Worm (Caenorhabditis elegans) whole organism, late embryonic: Measurements from ENCODE around the gene Y57G11C.1130.

ENCODE experiments used
- C08G9.2 ChIP-seq: sonication (generic microtip); optimal IDR thresholded peaks from 2 replicates; lab custom pipeline; 2016; ENCODE audit warnings: mild to moderate bottlenecking, missing genetic modification characterization, moderate library complexity, missing compliant biosample characterization
- C38D4.7 ChIP-seq: fragments of 200-800 bp; sonication (Bioruptor generic); optimal IDR thresholded peaks from 2 replicates; lab custom pipeline; 2018; ENCODE audit warnings: mild to moderate bottlenecking, missing genetic modification characterization, moderate library complexity, missing compliant biosample characterization
- F13H6.1 ChIP-seq: sonication (generic microtip); optimal IDR thresholded peaks from 2 replicates; lab custom pipeline; 2016; ENCODE audit warnings: missing genetic modification characterization, missing compliant biosample characterization
- T23F11.4 ChIP-seq: fragments of 200-800 bp; sonication (Bioruptor generic); optimal IDR thresholded peaks from 2 replicates; lab custom pipeline; 2018; ENCODE audit warnings: mild to moderate bottlenecking, missing genetic modification characterization, missing compliant biosample characterization
- Y22D7AL.16 ChIP-seq: sonication (generic microtip); optimal IDR thresholded peaks from 2 replicates; lab custom pipeline; 2016; ENCODE audit warnings: missing genetic modification characterization, missing compliant biosample characterization
- ahr-1 ChIP-seq: sonication (generic microtip); optimal IDR thresholded peaks from 2 replicates; lab custom pipeline; 2016; ENCODE audit warnings: missing genetic modification characterization, missing compliant biosample characterization
- ama-1 ChIP-seq: fragments of 150-350 bp; optimal IDR thresholded peaks from 2 replicates; lab custom pipeline; 2014
- ceh-14 ChIP-seq: sonication (generic microtip); optimal IDR thresholded peaks from 2 replicates; lab custom pipeline; 2016; ENCODE audit warnings: missing genotype, missing genetic modification characterization, missing compliant biosample characterization
- ceh-18 ChIP-seq: sonication (generic microtip); optimal IDR thresholded peaks from 2 replicates; lab custom pipeline; 2016; ENCODE audit warnings: missing genetic modification characterization, missing compliant biosample characterization
- ceh-19 ChIP-seq: fragments of 200-800 bp; sonication (Bioruptor generic); optimal IDR thresholded peaks from 2 replicates; lab custom pipeline; 2018; ENCODE audit warnings: mild to moderate bottlenecking, missing genetic modification characterization, missing compliant biosample characterization
- ceh-2 ChIP-seq: sonication (generic microtip); optimal IDR thresholded peaks from 2 replicates; lab custom pipeline; 2016; ENCODE audit warnings: missing genotype, missing genetic modification characterization, missing compliant biosample characterization
- ceh-22 ChIP-seq: sonication (generic microtip); optimal IDR thresholded peaks from 2 replicates; lab custom pipeline; 2017; ENCODE audit warnings: missing biosample characterization, missing genetic modification characterization
- ceh-24 ChIP-seq: sonication (generic microtip); optimal IDR thresholded peaks from 2 replicates; lab custom pipeline; 2016; ENCODE audit warnings: mild to moderate bottlenecking, missing genetic modification characterization, missing compliant biosample characterization
- ceh-31 ChIP-seq: sonication (generic microtip); optimal IDR thresholded peaks from 2 replicates; lab custom pipeline; 2016; ENCODE audit warnings: missing genetic modification characterization, missing compliant biosample characterization
- ceh-34 ChIP-seq: sonication (generic microtip); optimal IDR thresholded peaks from 2 replicates; lab custom pipeline; 2016; ENCODE audit warnings: mild to moderate bottlenecking, missing genetic modification characterization, missing compliant biosample characterization
- ceh-45 ChIP-seq: fragments of 200-800 bp; sonication (Bioruptor generic); IDR thresholded peaks from 2 replicates; pipeline ENCODE4 v1.3.6; 2022; ENCODE audit warnings: missing genetic modification reagents, missing genetic modification characterization, missing compliant biosample characterization
- ceh-48 ChIP-seq: sonication (generic microtip); optimal IDR thresholded peaks from 2 replicates; lab custom pipeline; 2016; ENCODE audit warnings: missing genetic modification characterization, inconsistent platforms, missing compliant biosample characterization
- ceh-9 ChIP-seq: sonication (generic microtip); optimal IDR thresholded peaks from 2 replicates; lab custom pipeline; 2016; ENCODE audit warnings: mild to moderate bottlenecking, missing genetic modification characterization, inconsistent platforms, missing compliant biosample characterization
- dmd-4 ChIP-seq: sonication (generic microtip); optimal IDR thresholded peaks from 2 replicates; lab custom pipeline; 2016; ENCODE audit warnings: borderline replicate concordance, missing genetic modification characterization, missing compliant biosample characterization
- elt-2 ChIP-seq: sonication (generic microtip); optimal IDR thresholded peaks from 2 replicates; lab custom pipeline; 2016; ENCODE audit warnings: missing genetic modification reagents, missing genetic modification characterization, missing compliant biosample characterization
- elt-4 ChIP-seq: sonication (generic microtip); optimal IDR thresholded peaks from 2 replicates; lab custom pipeline; 2016; ENCODE audit warnings: missing genetic modification characterization, missing compliant biosample characterization
- ets-4 ChIP-seq: sonication (generic microtip); optimal IDR thresholded peaks from 2 replicates; lab custom pipeline; 2016; ENCODE audit warnings: missing genetic modification characterization, missing compliant biosample characterization
- eyg-1 ChIP-seq: sonication (generic microtip); optimal IDR thresholded peaks from 2 replicates; lab custom pipeline; 2016; ENCODE audit warnings: missing genotype, missing genetic modification characterization, missing compliant biosample characterization
- fkh-10 ChIP-seq: fragments of 150-350 bp; optimal IDR thresholded peaks from 2 replicates; lab custom pipeline; 2014; ENCODE audit warnings: missing biosample characterization, missing genetic modification reagents, missing genetic modification characterization
- fkh-6 ChIP-seq: sonication (generic microtip); optimal IDR thresholded peaks from 2 replicates; lab custom pipeline; 2016; ENCODE audit warnings: missing genetic modification characterization, missing compliant biosample characterization
- hlh-13 ChIP-seq: fragments of 200-800 bp; sonication (Bioruptor generic); optimal IDR thresholded peaks from 2 replicates; lab custom pipeline; 2018; ENCODE audit warnings: mild to moderate bottlenecking, missing genetic modification characterization, missing compliant biosample characterization
- hlh-15 ChIP-seq: sonication (generic microtip); optimal IDR thresholded peaks from 2 replicates; lab custom pipeline; 2016; ENCODE audit warnings: missing genetic modification characterization, missing compliant biosample characterization
- hlh-30 ChIP-seq: sonication (generic microtip); optimal IDR thresholded peaks from 2 replicates; lab custom pipeline; 2017; ENCODE audit warnings: antibody characterized with exemption, missing genetic modification characterization, missing compliant biosample characterization; ENCODE audit not compliant: insufficient read depth
- hlh-6 ChIP-seq: sonication (generic microtip); optimal IDR thresholded peaks from 2 replicates; lab custom pipeline; 2016; ENCODE audit warnings: missing genotype, missing genetic modification characterization, missing compliant biosample characterization
- lim-6 ChIP-seq: sonication (generic microtip); optimal IDR thresholded peaks from 2 replicates; lab custom pipeline; 2016; ENCODE audit warnings: missing genetic modification characterization, missing compliant biosample characterization
- lin-11 ChIP-seq: fragments of 200-800 bp; sonication (Bioruptor generic); optimal IDR thresholded peaks from 2 replicates; lab custom pipeline; 2018; ENCODE audit warnings: mild to moderate bottlenecking, missing genetic modification characterization, missing compliant biosample characterization
- madf-2 ChIP-seq: sonication (generic microtip); optimal IDR thresholded peaks from 2 replicates; lab custom pipeline; 2017; ENCODE audit warnings: missing genetic modification characterization, missing compliant biosample characterization
- nfya-1 ChIP-seq: sonication (generic microtip); optimal IDR thresholded peaks from 2 replicates; lab custom pipeline; 2017; ENCODE audit warnings: missing genetic modification characterization, mild to moderate bottlenecking, missing compliant biosample characterization, antibody characterized with exemption, moderate library complexity
- nhr-11 ChIP-seq: fragments of 150-350 bp; optimal IDR thresholded peaks from 2 replicates; lab custom pipeline; 2014; ENCODE audit warnings: missing biosample characterization, missing genetic modification characterization
- nhr-232 ChIP-seq: sonication (generic microtip); optimal IDR thresholded peaks from 2 replicates; lab custom pipeline; 2016; ENCODE audit warnings: missing genetic modification characterization, missing compliant biosample characterization
- odd-2 ChIP-seq: sonication (generic microtip); optimal IDR thresholded peaks from 2 replicates; lab custom pipeline; 2017; ENCODE audit warnings: antibody characterized with exemption, mild to moderate bottlenecking, missing genetic modification characterization, missing compliant biosample characterization
- pat-9 ChIP-seq: fragments of 200-800 bp; sonication (Bioruptor generic); optimal IDR thresholded peaks from 2 replicates; lab custom pipeline; 2018; ENCODE audit warnings: mild to moderate bottlenecking, missing genetic modification characterization, moderate library complexity, missing compliant biosample characterization
- pax-1 ChIP-seq: fragments of 150-350 bp; optimal IDR thresholded peaks from 2 replicates; lab custom pipeline; 2014; ENCODE audit warnings: missing biosample characterization, missing genetic modification characterization
- pqm-1 ChIP-seq: sonication (generic microtip); optimal IDR thresholded peaks from 2 replicates; lab custom pipeline; 2016; ENCODE audit warnings: missing genetic modification characterization, missing compliant biosample characterization
- pros-1 ChIP-seq: fragments of 150-350 bp; optimal IDR thresholded peaks from 2 replicates; lab custom pipeline; 2014; ENCODE audit warnings: missing biosample characterization, missing genetic modification reagents, missing genetic modification characterization
- sox-2 ChIP-seq: fragments of 200-800 bp; sonication (Bioruptor generic); IDR thresholded peaks from 2 replicates; pipeline ENCODE4 v1.3.6; 2022; ENCODE audit warnings: missing genetic modification reagents, missing genetic modification characterization, missing compliant biosample characterization
- tbx-2 ChIP-seq: sonication (generic microtip); optimal IDR thresholded peaks from 2 replicates; lab custom pipeline; 2016; ENCODE audit warnings: missing genetic modification characterization, missing compliant biosample characterization
- tbx-7 ChIP-seq: sonication (generic microtip); optimal IDR thresholded peaks from 2 replicates; lab custom pipeline; 2016; ENCODE audit warnings: missing genotype, missing genetic modification characterization, missing compliant biosample characterization
- ttx-3 ChIP-seq: sonication (generic microtip); optimal IDR thresholded peaks from 2 replicates; lab custom pipeline; 2016; ENCODE audit warnings: missing genetic modification reagents, missing genetic modification characterization, missing compliant biosample characterization
- unc-3 ChIP-seq, 2 experiments: fragments of 200-800 bp in 1 of 2; sonication (Bioruptor generic) in 1 of 2; sonication (generic microtip) in 1 of 2; conservative IDR thresholded peaks in 1 of 2; optimal IDR thresholded peaks in 1 of 2; 2 replicates each; pipeline versions ENCODE4 v1.3.6 to Lab custom; 2016 to 2022; ENCODE audit warnings: missing compliant biosample characterization in 2 of 2, missing genetic modification characterization in 2 of 2, missing genetic modification reagents in 1 of 2
- zip-5 ChIP-seq: sonication (generic microtip); optimal IDR thresholded peaks from 2 replicates; lab custom pipeline; 2016; ENCODE audit warnings: missing genetic modification characterization, missing compliant biosample characterization
- ztf-16 ChIP-seq: sonication (generic microtip); optimal IDR thresholded peaks from 2 replicates; lab custom pipeline; 2017; ENCODE audit warnings: missing genetic modification characterization, missing compliant biosample characterization

Gene Y57G11C.1130

DNA sequence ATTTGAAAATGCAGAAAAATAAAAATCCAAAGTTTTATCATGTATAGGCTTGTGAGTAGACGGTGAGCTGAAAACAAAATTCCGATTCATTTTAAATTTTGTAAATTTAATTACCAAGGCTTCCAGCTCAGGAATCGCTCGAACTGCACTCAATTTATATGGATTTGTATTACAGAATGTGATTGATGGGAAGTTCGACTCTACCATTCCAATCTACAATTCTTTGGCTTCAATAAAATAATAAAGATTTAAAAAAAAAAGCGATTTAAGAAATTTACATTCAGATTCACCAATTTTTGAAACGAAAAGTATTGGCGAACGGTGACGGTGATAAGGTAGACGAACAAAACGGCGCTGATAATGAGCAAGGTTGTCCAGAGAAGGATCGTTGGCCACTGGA lies 11.6 kb upstream of the Y57G11C.1130 start:
- no peak for TF ChIP-seq elt-2
- TF ChIP-seq eyg-1, result no peak
- no peak for TF ChIP-seq hlh-30
- no peak for TF ChIP-seq tbx-7 (tag; lab: Kevin White, UChicago)
- no peak for TF ChIP-seq C38D4.7 (GFP tag; lab: Kevin White, UChicago)
- no peak for TF ChIP-seq ceh-9 (tag; lab: Kevin White, UChicago)
- TF ChIP-seq ama-1, result no peak
- TF ChIP-seq hlh-6 (tag; lab: Kevin White, UChicago), result no peak
- TF ChIP-seq ceh-48, result no peak
- no peak for TF ChIP-seq ceh-18 (tag; lab: Kevin White, UChicago)
- no peak for TF ChIP-seq ceh-2 (tag; lab: Kevin White, UChicago)
- no peak for TF ChIP-seq ceh-24 (tag; lab: Kevin White, UChicago)
- TF ChIP-seq ceh-19 (GFP tag; lab: Kevin White, UChicago), result no peak
- no peak for TF ChIP-seq nfya-1 (tag; lab: Kevin White, UChicago)
- TF ChIP-seq nhr-232, result no peak
- no peak for TF ChIP-seq Y22D7AL.16
- TF ChIP-seq lim-6, result no peak
- no peak for TF ChIP-seq tbx-2 (tag; lab: Kevin White, UChicago)
- no peak for TF ChIP-seq ahr-1 (tag; lab: Kevin White, UChicago)
- TF ChIP-seq odd-2 (tag; lab: Kevin White, UChicago), result no peak

DNA sequence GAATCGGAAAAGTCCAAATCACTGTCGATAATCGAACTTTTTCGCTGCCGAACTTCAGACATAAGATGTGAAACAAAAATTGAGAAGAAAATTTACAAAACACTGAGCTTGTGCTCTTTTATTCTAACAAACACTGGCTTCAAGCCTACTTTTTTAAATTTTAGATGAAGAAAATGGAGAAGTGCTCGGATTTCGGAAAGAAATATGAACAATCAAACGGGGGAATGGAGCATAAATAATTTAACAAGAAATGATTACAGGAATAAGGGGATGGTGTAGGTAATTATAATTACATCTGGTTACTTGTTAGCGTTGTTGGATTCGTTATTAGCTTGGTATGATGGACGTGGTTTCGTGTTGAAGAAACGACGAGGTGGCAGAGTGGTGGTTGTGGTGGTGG lies 11.0 kb upstream of the Y57G11C.1130 start, which contains the start of gene degl-1:
Gene degl-1, minus strand, starts transcription at position 101 of the 400 bp plus-strand sequence.
- TF ChIP-seq C08G9.2 (tag; lab: Kevin White, UChicago), result no peak
- no peak for TF ChIP-seq nhr-232
- TF ChIP-seq hlh-15, result no peak
- no peak for TF ChIP-seq lim-6
- no peak for TF ChIP-seq pat-9 (tag; lab: Kevin White, UChicago)
- no peak for TF ChIP-seq ztf-16 (tag; lab: Kevin White, UChicago)
- no peak for TF ChIP-seq F13H6.1 (tag; lab: Kevin White, UChicago)
- no peak for TF ChIP-seq nhr-11 (tag; lab: Kevin White, UChicago)
- TF ChIP-seq ceh-24 (tag; lab: Kevin White, UChicago), result no peak
- TF ChIP-seq nfya-1 (tag; lab: Kevin White, UChicago), result no peak
- TF ChIP-seq pqm-1 (tag; lab: Kevin White, UChicago), result no peak
- no peak for TF ChIP-seq dmd-4 (tag; lab: Kevin White, UChicago)
- no peak for TF ChIP-seq fkh-10 (GFP tag; lab: Kevin White, UChicago)
- TF ChIP-seq elt-4 (tag; lab: Kevin White, UChicago), result no peak
- no peak for TF ChIP-seq sox-2 (GFP tag; lab: Robert Waterston, UW)
- no peak for TF ChIP-seq hlh-30
- TF ChIP-seq ceh-45 (GFP tag; lab: Robert Waterston, UW), result no peak
- no peak for TF ChIP-seq ceh-14 (tag; lab: Kevin White, UChicago)
- TF ChIP-seq unc-3 (GFP tag; conservative IDR thresholded peaks at IDR 0.05; lab: Robert Waterston, UW), result no peak
- TF ChIP-seq unc-3 (tag; optimal IDR thresholded peaks at IDR 0.05; lab: Kevin White, UChicago), result no peak
- no peak for TF ChIP-seq T23F11.4 (GFP tag; lab: Kevin White, UChicago)
- TF ChIP-seq, all 69 proteins: peak for 0

DNA sequence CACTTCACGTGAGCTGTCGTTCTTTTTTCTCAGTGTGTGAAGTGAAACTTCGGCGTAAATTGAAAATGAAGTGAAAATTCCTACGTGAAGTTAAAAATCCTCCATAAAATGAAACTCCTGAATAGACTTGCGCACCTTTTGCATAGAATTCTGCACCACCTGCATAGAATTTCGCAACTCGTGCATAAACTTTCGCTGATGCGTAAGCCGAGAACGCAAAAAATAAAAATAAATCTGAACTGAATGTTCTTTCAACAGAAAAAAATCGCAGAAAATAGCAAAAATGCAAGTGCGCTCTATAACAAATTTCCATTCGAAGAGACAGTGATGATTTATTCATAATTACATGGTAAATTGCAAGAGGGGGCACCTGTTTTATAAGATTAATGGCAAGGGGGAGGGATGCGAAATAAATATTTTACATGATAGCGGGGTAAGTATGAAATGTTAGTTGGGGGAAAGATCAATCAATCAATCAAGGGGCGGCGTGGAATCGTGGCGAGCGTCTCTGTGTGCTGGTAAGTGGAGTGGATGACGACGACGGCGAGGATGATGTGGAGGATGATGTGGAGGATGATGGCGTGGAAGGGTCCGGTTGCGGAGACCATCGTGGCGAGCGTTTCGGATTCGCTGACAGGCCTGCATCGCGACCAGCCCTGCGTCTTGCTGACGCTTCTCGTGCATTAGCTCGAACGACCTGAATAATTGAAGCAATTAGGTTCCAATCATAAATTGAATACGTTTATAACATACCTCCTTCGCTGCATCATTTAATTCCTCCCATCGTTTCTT lies 8.8 kb upstream of the Y57G11C.1130 start, which contains the start of gene Y57G11C.36:
Gene Y57G11C.36, minus strand, starts transcription at position 502 of the 792 bp plus-strand sequence.
- TF ChIP-seq pax-1 (tag; lab: Kevin White, UChicago), result no peak
- no peak for TF ChIP-seq ceh-24 (tag; lab: Kevin White, UChicago)
- no peak for TF ChIP-seq fkh-10 (GFP tag; lab: Kevin White, UChicago)
- no peak for TF ChIP-seq fkh-6 (tag; lab: Kevin White, UChicago)
- no peak for TF ChIP-seq ceh-34 (tag; lab: Kevin White, UChicago)
- TF ChIP-seq hlh-13 (GFP tag; lab: Kevin White, UChicago), result no peak
- no peak for TF ChIP-seq lin-11 (tag; lab: Kevin White, UChicago)
- no peak for TF ChIP-seq hlh-30
- TF ChIP-seq ets-4 (tag; lab: Kevin White, UChicago), result no peak
- no peak for TF ChIP-seq ceh-2 (tag; lab: Kevin White, UChicago)
- no peak for TF ChIP-seq ceh-22 (tag; lab: Kevin White, UChicago)
- TF ChIP-seq pros-1 (tag; lab: Kevin White, UChicago), result no peak
- TF ChIP-seq ceh-31, result no peak
- TF ChIP-seq madf-2 (tag; lab: Kevin White, UChicago), result no peak
- no peak for TF ChIP-seq ttx-3 (tag; lab: Kevin White, UChicago)
- TF ChIP-seq ztf-16 (tag; lab: Kevin White, UChicago), result no peak
- no peak for TF ChIP-seq zip-5 (tag; lab: Kevin White, UChicago)
- TF ChIP-seq nfya-1 (tag; lab: Kevin White, UChicago), result no peak
- TF ChIP-seq, all 69 proteins: peak for 0
